Comparison of ENCODE assay signal across 5 worm cellular contexts in genomic region chrIV:6655747-6656146, ce11.
TF ChIP-seq lines count a peak whose summit lies in the region.

No protein-coding gene starts in this region.

TF ChIP-seq in whole organism, L1 larva, 84 proteins besides CTCF, POLR2A, EP300 and RAD21:
- TF ChIP-seq elt-3 (tag; optimal IDR thresholded peaks at IDR 0.05; lab: Kevin White, UChicago) (peak in 3 of 6 experiments; percentile 1 to 63 (median 28)), C34B4.2 (tag; optimal IDR thresholded peaks at IDR 0.05; lab: Kevin White, UChicago) (no peak), ztf-4 (tag; optimal IDR thresholded peaks at IDR 0.05; lab: Kevin White, UChicago) (peak; percentile 18), fos-1 (tag; optimal IDR thresholded peaks at IDR 0.05; lab: Kevin White, UChicago) (no peak), lin-14 (GFP tag; optimal IDR thresholded peaks at IDR 0.05; lab: Kevin White, UChicago) (peak; percentile 60), blmp-1 (tag; optimal IDR thresholded peaks at IDR 0.05; lab: Kevin White, UChicago) (peak; percentile 82), elt-2 (tag; optimal IDR thresholded peaks at IDR 0.05; lab: Kevin White, UChicago) (no peak), lin-35 (GFP tag; optimal IDR thresholded peaks at IDR 0.05; lab: Kevin White, UChicago) (peak in 1 of 2 experiments; percentile 34), nhr-85 (tag; lab: Kevin White, UChicago) (peak; percentile 65)
TF ChIP-seq in whole organism, L1 larva: peak in this region for 6.

TF ChIP-seq in whole organism, L2 larva, 48 proteins besides CTCF, POLR2A, EP300 and RAD21:
- TF ChIP-seq ztf-11 (tag; optimal IDR thresholded peaks at IDR 0.05; lab: Kevin White, UChicago) (no peak), nhr-129 (tag; optimal IDR thresholded peaks at IDR 0.05; lab: Kevin White, UChicago) (no peak), aly-2 (tag; optimal IDR thresholded peaks at IDR 0.05; lab: Kevin White, UChicago) (no peak), crh-2 (tag; optimal IDR thresholded peaks at IDR 0.05; lab: Kevin White, UChicago) (no peak), lin-11 (tag; optimal IDR thresholded peaks at IDR 0.05; lab: Kevin White, UChicago) (no peak), sma-3 (GFP tag; optimal IDR thresholded peaks at IDR 0.05; lab: Kevin White, UChicago) (peak; percentile 44), nhr-23 (tag; optimal IDR thresholded peaks at IDR 0.05; lab: Kevin White, UChicago) (no peak), nhr-21 (tag; optimal IDR thresholded peaks at IDR 0.05; lab: Kevin White, UChicago) (peak; percentile 69), peb-1 (tag; optimal IDR thresholded peaks at IDR 0.05; lab: Kevin White, UChicago) (no peak), ama-1 (optimal IDR thresholded peaks at IDR 0.05; lab: Kevin White, UChicago) (no peak), zag-1 (tag; optimal IDR thresholded peaks at IDR 0.05; lab: Kevin White, UChicago) (no peak), dmd-4 (tag; optimal IDR thresholded peaks at IDR 0.05; lab: Kevin White, UChicago) (no peak), fos-1 (tag; optimal IDR thresholded peaks at IDR 0.05; lab: Kevin White, UChicago) (peak; percentile 40)

TF ChIP-seq in whole organism, L3 larva, 47 proteins besides CTCF, POLR2A, EP300 and RAD21:
- TF ChIP-seq fkh-2 (tag; optimal IDR thresholded peaks at IDR 0.05; lab: Kevin White, UChicago) (no peak), nhr-25 (tag; optimal IDR thresholded peaks at IDR 0.05; lab: Kevin White, UChicago) (peak; percentile 44), nhr-23 (tag; optimal IDR thresholded peaks at IDR 0.05; lab: Kevin White, UChicago) (peak; percentile 32), nhr-237 (tag; optimal IDR thresholded peaks at IDR 0.05; lab: Kevin White, UChicago) (no peak), aly-2 (tag; optimal IDR thresholded peaks at IDR 0.05; lab: Kevin White, UChicago) (no peak), lin-39 (tag; optimal IDR thresholded peaks at IDR 0.05; lab: Kevin White, UChicago) (no peak), R02D3.7 (tag; optimal IDR thresholded peaks at IDR 0.05; lab: Kevin White, UChicago) (no peak), nhr-43 (tag; optimal IDR thresholded peaks at IDR 0.05; lab: Kevin White, UChicago; ENCODE audit: poor library complexity, severe bottlenecking) (peak; percentile 31), nhr-11 (tag; optimal IDR thresholded peaks at IDR 0.05; lab: Kevin White, UChicago) (no peak), ztf-11 (tag; optimal IDR thresholded peaks at IDR 0.05; lab: Kevin White, UChicago) (no peak), elt-3 (tag; optimal IDR thresholded peaks at IDR 0.05; lab: Kevin White, UChicago) (peak in 1 of 3 experiments; percentile 37), lin-15B (tag; optimal IDR thresholded peaks at IDR 0.05; lab: Kevin White, UChicago) (no peak), eor-1 (tag; optimal IDR thresholded peaks at IDR 0.05; lab: Kevin White, UChicago) (no peak), fos-1 (tag; optimal IDR thresholded peaks at IDR 0.05; lab: Kevin White, UChicago) (no peak), elt-1 (tag; optimal IDR thresholded peaks at IDR 0.05; lab: Kevin White, UChicago) (no peak), jun-1 (tag; optimal IDR thresholded peaks at IDR 0.05; lab: Kevin White, UChicago) (no peak), zag-1 (tag; optimal IDR thresholded peaks at IDR 0.05; lab: Kevin White, UChicago) (no peak)

TF ChIP-seq in whole organism, L4 larva, 104 proteins besides CTCF, POLR2A, EP300 and RAD21:
- TF ChIP-seq nhr-76 (tag; optimal IDR thresholded peaks at IDR 0.05; lab: Kevin White, UChicago) (no peak), daf-16 (GFP tag; optimal IDR thresholded peaks at IDR 0.05; lab: Kevin White, UChicago) (no peak), daf-16 (tag; optimal IDR thresholded peaks at IDR 0.05; lab: Kevin White, UChicago) (no peak), mxl-3 (GFP tag; optimal IDR thresholded peaks at IDR 0.05; lab: Kevin White, UChicago) (peak; percentile 73), zfp-3 (GFP tag; conservative IDR thresholded peaks at IDR 0.05; lab: Robert Waterston, UW) (no peak), hlh-30 (tag; optimal IDR thresholded peaks at IDR 0.05; lab: Kevin White, UChicago; ENCODE audit: insufficient read depth) (peak; percentile 36), aha-1 (tag; lab: Kevin White, UChicago) (peak; percentile 2), gei-8 (GFP tag; optimal IDR thresholded peaks at IDR 0.05; lab: Kevin White, UChicago) (no peak), hlh-11 (tag; optimal IDR thresholded peaks at IDR 0.05; lab: Kevin White, UChicago) (peak; percentile 28), nhr-28 (tag; optimal IDR thresholded peaks at IDR 0.05; lab: Kevin White, UChicago) (peak; percentile 60), mdl-1 (tag; optimal IDR thresholded peaks at IDR 0.05; lab: Kevin White, UChicago) (peak in 1 of 2 experiments; percentile 46), ceh-62 (tag; optimal IDR thresholded peaks at IDR 0.05; lab: Kevin White, UChicago) (no peak)
TF ChIP-seq in whole organism, L4 larva: peak in this region for 6.

TF ChIP-seq in whole organism, mixed stage, embryonic, 35 proteins besides CTCF, POLR2A, EP300 and RAD21:
- TF ChIP-seq mls-2 (tag; optimal IDR thresholded peaks at IDR 0.05; lab: Kevin White, UChicago) (no peak), unc-62 (GFP tag; optimal IDR thresholded peaks at IDR 0.05; lab: Kevin White, UChicago) (peak; percentile 16), nhr-12 (tag; optimal IDR thresholded peaks at IDR 0.05; lab: Kevin White, UChicago) (no peak), ces-1 (GFP tag; optimal IDR thresholded peaks at IDR 0.05; lab: Kevin White, UChicago) (no peak), unc-120 (tag; optimal IDR thresholded peaks at IDR 0.05; lab: Kevin White, UChicago; ENCODE audit: poor library complexity, severe bottlenecking) (no peak), ceh-83 (GFP tag; optimal IDR thresholded peaks at IDR 0.05; lab: Kevin White, UChicago) (no peak)

Comparison
In these comparisons a context has a peak if more than half of its experiments do, and no peak if none do; other contexts are left out.
1. Of the 29 proteins assayed by ChIP-seq in both whole organism, L4 larva and whole organism, L1 larva: peak only in whole organism, L4 larva: aha-1 and nhr-28; only in whole organism, L1 larva: none; in both: none; in neither: 26; mixed calls (peak in some experiments, not most) for 1.